Worm (Caenorhabditis elegans): ENCODE measurements around the gene aff-1.
"Not testable (repeated sequence)": the region's sequence is repeated elsewhere in the genome, so short reads cannot be mapped to it uniquely, and the experiment has no call there.

The aff-1 gene

ce11 chrII:6908689-6909088 is 45.1 kb upstream of the aff-1 start (continued):
- TF ChIP-seq lin-39 (tag; optimal IDR thresholded peaks at IDR 0.05), result no peak
- TF ChIP-seq ztf-11 (tag; optimal IDR thresholded peaks at IDR 0.05), result no peak
- no peak for TF ChIP-seq pax-3 (tag; optimal IDR thresholded peaks at IDR 0.05)
- no peak for TF ChIP-seq sup-37 (GFP tag; optimal IDR thresholded peaks at IDR 0.05)
- no peak for TF ChIP-seq lin-13 (GFP tag; optimal IDR thresholded peaks at IDR 0.05)
- TF ChIP-seq lin-15B (tag; optimal IDR thresholded peaks at IDR 0.05), result no peak
- TF ChIP-seq ceh-88 (GFP tag; IDR thresholded peaks at IDR 0.05), result no peak
- TF ChIP-seq efl-1 (optimal IDR thresholded peaks at IDR 0.05), result no peak
- TF ChIP-seq efl-1 (GFP tag; optimal IDR thresholded peaks at IDR 0.05 in 1 of 2), result peak; percentile 13 to 84
- TF ChIP-seq Y116A8C.19 (tag; optimal IDR thresholded peaks at IDR 0.05; ENCODE audit: borderline replicate concordance), result no peak
- TF ChIP-seq ztf-4 (tag; optimal IDR thresholded peaks at IDR 0.05), result no peak
- TF ChIP-seq unc-30 (tag; optimal IDR thresholded peaks at IDR 0.05), result no peak
- TF ChIP-seq unc-98 (GFP tag; IDR thresholded peaks at IDR 0.05), result no peak
- no peak for TF ChIP-seq mep-1 (tag; optimal IDR thresholded peaks at IDR 0.05)
- no peak for TF ChIP-seq hlh-17 (GFP tag; optimal IDR thresholded peaks at IDR 0.05; ENCODE audit: borderline replicate concordance)
- no peak for TF ChIP-seq ceh-63 (GFP tag; optimal IDR thresholded peaks at IDR 0.05)
- no peak for TF ChIP-seq hlh-4 (tag; optimal IDR thresholded peaks at IDR 0.05)
- no peak for TF ChIP-seq nhr-84 (tag; optimal IDR thresholded peaks at IDR 0.05)
- no peak for TF ChIP-seq fkh-10 (GFP tag; optimal IDR thresholded peaks at IDR 0.05)
- no peak for TF ChIP-seq dsc-1 (tag; optimal IDR thresholded peaks at IDR 0.05)
- peak; percentile 11 for TF ChIP-seq lir-3 (tag; optimal IDR thresholded peaks at IDR 0.05; ENCODE audit: poor library complexity)
- no peak for TF ChIP-seq vab-15 (tag; optimal IDR thresholded peaks at IDR 0.05)
- TF ChIP-seq alr-1 (tag; optimal IDR thresholded peaks at IDR 0.05; ENCODE audit: borderline replicate concordance), result no peak
- TF ChIP-seq lin-14 (GFP tag; optimal IDR thresholded peaks at IDR 0.05), result peak; percentile 35
- no peak for TF ChIP-seq mef-2 (tag; optimal IDR thresholded peaks at IDR 0.05)
- no peak for TF ChIP-seq nhr-90 (tag; optimal IDR thresholded peaks at IDR 0.05; ENCODE audit: poor library complexity)
- TF ChIP-seq xbp-1 (tag; optimal IDR thresholded peaks at IDR 0.05), result no peak
- no peak for TF ChIP-seq unc-86 (tag; optimal IDR thresholded peaks at IDR 0.05)
- TF ChIP-seq pqm-1 (tag; optimal IDR thresholded peaks at IDR 0.05), result no peak
- no peak for TF ChIP-seq ces-1 (GFP tag; optimal IDR thresholded peaks at IDR 0.05)
- peak; percentile 22 for TF ChIP-seq snu-23 (GFP tag; optimal IDR thresholded peaks at IDR 0.05)
- no peak for TF ChIP-seq nhr-77 (tag; optimal IDR thresholded peaks at IDR 0.05)
- TF ChIP-seq efl-3 (GFP tag; optimal IDR thresholded peaks at IDR 0.05), result no peak
- no peak for TF ChIP-seq grh-1 (GFP tag; IDR thresholded peaks at IDR 0.05)
- no peak for TF ChIP-seq mab-9 (GFP tag; IDR thresholded peaks at IDR 0.05)

DNA sequence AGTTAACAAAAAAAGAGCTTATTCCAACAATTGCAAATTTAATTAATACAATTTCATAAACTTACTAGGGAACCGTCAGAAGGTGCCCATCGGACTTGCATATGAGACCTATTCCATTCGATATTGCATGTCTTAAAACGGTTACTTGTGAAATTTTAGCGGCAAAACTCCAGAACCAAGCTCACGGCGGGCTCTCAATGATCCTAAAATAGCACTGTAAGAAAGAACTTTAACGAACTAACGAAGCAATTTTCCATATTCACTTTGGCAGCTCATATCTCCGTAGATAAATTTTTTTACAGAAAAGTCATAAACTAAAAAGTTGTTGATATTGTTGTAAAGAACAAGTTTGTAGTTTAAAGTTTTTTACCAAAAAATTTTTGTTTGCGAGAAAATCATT is 44.1 kb upstream of the aff-1 start, which contains the start of gene B0252.3:
Gene B0252.3, minus strand, starts transcription at position 101 of the 400 bp plus-strand sequence.
- TF ChIP-seq aha-1 (tag; optimal IDR thresholded peaks at IDR 0.05); dpl-1 (GFP tag; optimal IDR thresholded peaks at IDR 0.05); hlh-17 (GFP tag; optimal IDR thresholded peaks at IDR 0.05; ENCODE audit: borderline replicate concordance): not testable (repeated sequence)

ce11 chrII:6901795-6902194 is 38.2 kb upstream of the aff-1 start, which contains the start of gene psmd-9:
psmd-9 (plus strand) TSS chrII:6902095.
- TF ChIP-seq hlh-17 (GFP tag; optimal IDR thresholded peaks at IDR 0.05; ENCODE audit: borderline replicate concordance), result no peak
- no peak for TF ChIP-seq alr-1 (tag; optimal IDR thresholded peaks at IDR 0.05; ENCODE audit: borderline replicate concordance)
- no peak for TF ChIP-seq dsc-1 (tag; optimal IDR thresholded peaks at IDR 0.05)
- no peak for TF ChIP-seq efl-1 (optimal IDR thresholded peaks at IDR 0.05)
- TF ChIP-seq efl-1 (GFP tag; optimal IDR thresholded peaks at IDR 0.05 in 1 of 2), result peak in 1 of 2 experiments; percentile 22

ce11 chrII:6900708-6901107 is 37.2 kb upstream of the aff-1 start:
- TF ChIP-seq Y116A8C.19 (tag; optimal IDR thresholded peaks at IDR 0.05; ENCODE audit: borderline replicate concordance), result no peak
- TF ChIP-seq mdl-1 (tag; optimal IDR thresholded peaks at IDR 0.05), result no peak
- no peak for TF ChIP-seq hlh-17 (GFP tag; optimal IDR thresholded peaks at IDR 0.05; ENCODE audit: borderline replicate concordance)
- no peak for TF ChIP-seq vab-15 (tag; optimal IDR thresholded peaks at IDR 0.05)
- TF ChIP-seq unc-86 (tag; optimal IDR thresholded peaks at IDR 0.05), result no peak

Measured in whole organism, L1 larva.